Fruit fly (Drosophila melanogaster) S2 (cell line): ENCODE results near the gene CG5880.

ENCODE experiments used
- CG8478 ChIP-seq: fragments of >200 bp; optimal IDR thresholded peaks from 2 replicates; lab custom pipeline; 2018
- CTCF ChIP-seq, 2 experiments: fragments of >200 bp; optimal IDR thresholded peaks; 2 replicates each; lab custom pipeline; 2018

CG5880 gene

DNA sequence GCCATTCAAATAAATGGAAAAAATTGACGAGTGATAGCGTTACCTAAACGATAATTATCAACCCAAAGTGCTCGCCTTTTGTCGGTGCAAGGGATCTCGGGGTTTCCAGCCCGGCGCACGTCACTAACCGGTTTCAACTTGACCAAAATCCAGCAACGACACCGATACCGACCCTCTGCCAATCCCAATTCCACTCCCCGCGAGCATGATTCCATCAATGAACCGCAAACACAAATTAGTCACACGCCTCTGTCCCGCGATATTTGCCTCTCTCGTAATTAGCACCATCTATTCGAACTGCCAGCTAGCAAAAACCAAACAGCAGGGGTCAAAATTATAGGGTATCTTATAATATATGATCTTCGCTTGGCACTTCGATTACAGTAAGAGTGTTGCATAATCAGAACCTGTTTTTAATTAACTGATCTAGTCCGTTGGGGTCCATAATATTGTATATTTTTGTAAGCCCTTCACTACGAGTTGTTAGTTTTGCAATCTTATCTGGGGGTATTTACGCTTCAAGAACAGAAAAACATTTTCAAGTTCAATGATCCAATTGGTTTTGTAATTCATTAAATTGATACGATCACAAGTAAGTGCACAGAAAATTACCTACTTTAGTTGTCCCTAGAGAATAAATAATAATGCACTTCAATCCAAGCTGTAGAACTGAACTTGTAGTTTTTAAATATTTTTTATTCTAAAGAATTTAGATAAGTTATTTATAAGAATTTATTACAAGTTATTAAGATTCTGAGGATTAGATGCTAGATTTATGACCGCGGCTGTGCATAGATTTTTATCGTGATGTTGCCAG is 36.7 kb downstream of the CG5880 start:
- TF ChIP-seq CG8478 (lab: Kevin White, UChicago) (no peak), CTCF (optimal IDR thresholded peaks at IDR 0.05; lab: Kevin White, UChicago) (no peak)

DNA sequence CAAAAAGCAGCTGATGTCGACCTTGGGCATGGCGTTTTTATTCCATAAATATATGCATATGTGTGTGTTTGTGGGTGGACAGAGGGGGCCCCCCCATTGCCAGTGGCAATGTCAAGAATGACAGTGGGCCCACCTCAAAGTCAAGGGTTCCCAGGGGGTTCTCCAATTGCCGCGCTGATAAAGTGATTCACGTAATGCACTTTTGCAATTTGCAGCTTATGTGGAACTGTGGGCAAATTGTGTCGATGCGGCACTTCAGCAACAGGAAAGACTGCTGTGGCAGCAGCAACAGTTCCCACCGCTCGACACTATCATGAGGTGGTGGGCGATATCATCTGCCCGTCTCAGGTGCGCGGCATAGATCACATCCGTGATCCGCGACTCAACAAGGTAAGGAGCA is 37.5 kb downstream of the CG5880 start:
- TF ChIP-seq CG8478 (lab: Kevin White, UChicago) (no peak), CTCF (optimal IDR thresholded peaks at IDR 0.05; lab: Kevin White, UChicago) (no peak)

DNA sequence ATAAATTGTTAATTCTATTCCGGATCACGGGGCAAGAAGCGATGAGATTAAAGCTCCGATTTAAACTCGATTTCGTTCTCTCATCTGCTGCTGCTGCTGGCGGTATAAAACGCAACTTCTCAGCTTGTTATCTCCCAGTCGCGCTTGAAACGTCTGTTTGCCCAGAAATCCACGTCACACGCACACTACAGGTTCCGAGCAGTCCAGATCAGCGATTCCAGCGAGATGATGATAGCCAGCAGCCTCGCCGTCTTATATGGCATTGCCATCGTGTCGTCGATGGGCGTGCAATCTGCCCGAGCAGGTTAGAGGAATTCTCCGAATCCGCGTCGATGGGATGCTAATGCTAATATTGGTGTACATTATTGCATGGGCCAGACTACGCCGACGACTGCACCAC is 41.3 kb downstream of the CG5880 start, which contains the start of gene grass:
grass (plus strand) TSS at position 135 of the 400 bp plus-strand sequence.
- no peak for TF ChIP-seq CG8478 (lab: Kevin White, UChicago)

DNA sequence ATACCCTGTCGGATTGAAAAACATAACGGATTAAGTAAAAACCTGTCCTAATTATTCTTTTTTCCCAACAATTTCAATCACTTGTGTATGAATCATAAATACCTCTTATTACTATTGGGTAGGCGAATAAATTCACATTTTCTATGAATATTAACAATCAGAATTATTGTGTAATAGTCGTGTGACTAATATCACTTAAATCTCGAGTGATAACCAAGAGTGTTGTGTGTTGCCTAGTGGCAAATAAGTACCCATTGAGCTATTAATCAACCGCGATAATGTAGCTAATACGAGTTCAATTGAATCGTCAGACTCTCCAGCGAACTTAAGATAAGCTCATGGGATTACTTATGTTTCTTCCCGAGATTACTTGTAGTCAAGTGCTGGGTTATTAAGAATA is 43.3 kb downstream of the CG5880 start:
- no peak for TF ChIP-seq CTCF (optimal IDR thresholded peaks at IDR 0.05; lab: Kevin White, UChicago)
- no peak for TF ChIP-seq CG8478 (lab: Kevin White, UChicago)

DNA sequence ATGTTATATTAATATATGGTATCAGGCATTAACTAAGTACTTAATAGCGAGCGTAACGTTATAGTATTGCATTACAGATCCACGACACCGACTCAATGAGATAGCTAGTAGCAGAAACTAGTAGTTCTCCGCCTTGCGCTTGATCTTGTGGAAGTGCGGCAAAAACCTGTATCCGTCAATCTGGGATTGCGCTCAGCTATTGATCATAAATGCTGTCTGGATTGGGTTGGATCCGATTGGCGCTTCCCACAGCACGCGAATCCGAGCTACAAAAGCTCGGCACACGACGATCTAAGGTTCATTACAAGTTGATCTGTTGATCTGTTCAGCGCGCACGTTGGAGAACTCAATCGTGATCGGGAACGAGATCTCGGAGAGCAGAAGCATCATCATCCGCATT is 44.3 kb downstream of the CG5880 start, which contains the start of gene CG5909:
CG5909 (plus strand) TSS at position 301 of the 400 bp plus-strand sequence.
- no peak for TF ChIP-seq CG8478 (lab: Kevin White, UChicago)
- no peak for TF ChIP-seq CTCF (optimal IDR thresholded peaks at IDR 0.05; lab: Kevin White, UChicago)

DNA sequence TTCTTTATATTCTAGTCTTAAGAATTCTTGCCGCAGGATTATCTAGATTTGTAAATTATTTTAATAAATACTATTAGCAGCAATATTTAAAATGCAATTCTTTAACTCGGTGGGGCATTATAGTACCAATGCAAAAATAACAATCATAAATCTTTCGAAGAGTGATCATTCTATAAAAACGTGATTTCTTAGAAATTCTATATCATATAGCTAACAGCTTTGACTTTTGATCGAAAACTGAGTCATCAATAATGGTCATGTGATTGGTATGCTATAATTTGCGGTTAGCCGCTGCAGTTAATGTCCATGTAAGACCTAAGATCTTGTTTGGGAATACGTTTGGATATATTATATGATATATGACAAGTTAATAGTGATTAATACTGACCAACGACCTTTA is 46.3 kb downstream of the CG5880 start, which contains the start of gene ppk31:
ppk31 (plus strand) TSS at position 301 of the 400 bp plus-strand sequence.
- TF ChIP-seq CG8478 (lab: Kevin White, UChicago) = no peak
- TF ChIP-seq CTCF (optimal IDR thresholded peaks at IDR 0.05; lab: Kevin White, UChicago) = no peak

DNA sequence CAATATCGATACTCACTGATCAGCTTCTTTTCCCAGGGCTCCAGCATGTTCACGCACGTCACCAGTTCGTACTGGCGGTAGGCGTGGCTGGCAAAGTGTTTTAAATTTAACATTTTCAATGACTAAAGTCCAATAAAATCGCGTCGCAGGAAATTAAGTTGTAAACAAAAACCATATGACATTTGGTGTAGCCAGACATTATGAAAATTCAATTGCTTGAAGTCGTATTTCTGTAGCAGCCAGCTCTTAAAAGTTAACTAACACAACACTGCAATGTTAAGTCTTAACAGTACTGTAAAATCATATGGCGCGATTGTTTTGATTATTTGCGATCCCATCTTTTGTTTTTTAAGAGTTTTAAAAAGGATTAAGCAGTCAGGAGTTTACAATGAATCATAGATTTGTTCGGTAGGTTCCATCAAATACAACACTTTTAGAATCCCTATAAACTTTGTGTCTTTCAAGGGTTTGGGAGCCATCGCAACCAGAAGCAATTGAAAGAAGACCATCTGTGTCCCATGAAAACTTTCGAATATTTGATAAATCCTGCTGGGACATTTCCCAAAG is 49.0 kb downstream of the CG5880 start, which contains the start of the genes CG34293 and spn-D:
CG34293 (minus strand) TSS at position 160 of the 567 bp plus-strand sequence.
spn-D (plus strand) TSS at position 301 of the 567 bp plus-strand sequence.
- TF ChIP-seq CTCF (optimal IDR thresholded peaks at IDR 0.05; lab: Kevin White, UChicago) = no peak
- no peak for TF ChIP-seq CG8478 (lab: Kevin White, UChicago)

DNA sequence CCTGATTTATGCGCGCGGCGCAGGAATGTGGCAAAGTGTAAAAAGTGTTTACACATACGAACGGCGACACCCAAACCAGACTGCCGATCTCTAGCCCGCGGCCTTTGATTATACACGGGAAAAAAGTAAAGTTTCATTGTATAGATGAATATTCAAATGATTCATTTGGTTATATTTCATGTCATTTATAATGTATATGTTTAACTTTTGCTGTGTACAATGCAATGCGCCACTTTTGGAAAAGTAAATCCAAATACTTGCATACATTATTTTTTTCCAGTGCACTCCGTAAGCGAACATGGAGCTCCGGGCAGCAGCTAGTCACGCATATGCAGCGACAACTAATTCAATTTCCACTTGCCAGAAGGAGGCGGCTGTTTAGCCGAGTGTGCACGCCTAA is 50.8 kb downstream of the CG5880 start:
- no peak for TF ChIP-seq CTCF (optimal IDR thresholded peaks at IDR 0.05; lab: Kevin White, UChicago)
- no peak for TF ChIP-seq CG8478 (lab: Kevin White, UChicago)
